Fruit fly (Drosophila melanogaster): Measurements from ENCODE around the gene CG15269.

DNA sequence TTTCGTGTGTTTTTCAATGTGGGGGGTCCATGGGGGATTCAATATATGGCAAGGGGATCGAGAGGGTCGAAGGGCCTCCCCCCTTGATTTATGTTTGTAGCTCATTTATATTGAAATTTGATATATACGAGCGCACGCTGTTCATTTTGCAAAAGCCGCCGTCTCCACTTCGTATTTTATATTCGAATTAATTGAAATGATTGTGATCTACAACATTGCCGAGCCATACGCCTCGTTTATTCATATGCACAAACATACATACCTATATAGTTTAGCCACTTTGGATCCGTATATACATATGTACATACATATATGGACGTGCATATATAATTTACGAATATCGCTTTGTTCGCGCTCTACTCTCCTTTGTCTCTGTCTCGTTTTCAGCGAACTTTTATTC, 3.1 kb upstream of the CG15269 start:
- TF ChIP-seq CG34367 (tag; optimal IDR thresholded peaks at IDR 0.05): no peak
- no peak for TF ChIP-seq CG4496 (GFP tag; IDR thresholded peaks at IDR 0.05)
- no peak for TF ChIP-seq Ets98B (GFP tag; IDR thresholded peaks at IDR 0.05)
- TF ChIP-seq CG15710 (tag; optimal IDR thresholded peaks at IDR 0.05): no peak
- no peak for TF ChIP-seq fd96Ca (GFP tag; IDR thresholded peaks at IDR 0.05)
- TF ChIP-seq Pif1B (GFP tag; optimal IDR thresholded peaks at IDR 0.05): no peak
